Worm (Caenorhabditis elegans) whole organism, midembryonic: ENCODE data around the gene tag-243.

Source experiments
- T22C8.4 ChIP-seq: fragments of 200-800 bp; sonication (Bioruptor generic); IDR thresholded peaks from 2 replicates; pipeline ENCODE4 v1.3.6; 2022; ENCODE audit warnings: missing genetic modification characterization, missing compliant biosample characterization
- med-1 ChIP-seq: sonication (generic microtip); optimal IDR thresholded peaks from 2 replicates; lab custom pipeline; 2017; ENCODE audit warnings: missing genetic modification characterization, mild to moderate bottlenecking, missing compliant biosample characterization, antibody characterized with exemption, missing genetic modification reagents; ENCODE audit not compliant: insufficient read depth

- TF ChIP-seq med-1 (GFP tag; lab: Kevin White, UChicago) (no peak), T22C8.4 (GFP tag; lab: Robert Waterston, UW) (no peak)
These were observed 6.8 kb upstream of the tag-243 start, which contains the start of gene T04A8.7 for ce11 chrIII:4695057-4695456.
